Worm (Caenorhabditis elegans) whole organism, late embryonic: Measurements from ENCODE around the gene ttr-53.

Source experiments
- ceh-30 ChIP-seq: fragments of 150-350 bp; optimal IDR thresholded peaks from 2 replicates; lab custom pipeline; 2014; ENCODE audit warnings: missing biosample characterization, missing genetic modification characterization
- ceh-48 ChIP-seq: sonication (generic microtip); optimal IDR thresholded peaks from 2 replicates; lab custom pipeline; 2016; ENCODE audit warnings: missing genetic modification characterization, inconsistent platforms, missing compliant biosample characterization
- elt-2 ChIP-seq: sonication (generic microtip); optimal IDR thresholded peaks from 2 replicates; lab custom pipeline; 2016; ENCODE audit warnings: missing genetic modification reagents, missing genetic modification characterization, missing compliant biosample characterization
- gmeb-2 ChIP-seq: sonication (generic microtip); optimal IDR thresholded peaks from 2 replicates; lab custom pipeline; 2016; ENCODE audit warnings: missing genetic modification characterization, inconsistent platforms, missing compliant biosample characterization
- nhr-11 ChIP-seq: fragments of 150-350 bp; optimal IDR thresholded peaks from 2 replicates; lab custom pipeline; 2014; ENCODE audit warnings: missing biosample characterization, missing genetic modification characterization

DNA sequence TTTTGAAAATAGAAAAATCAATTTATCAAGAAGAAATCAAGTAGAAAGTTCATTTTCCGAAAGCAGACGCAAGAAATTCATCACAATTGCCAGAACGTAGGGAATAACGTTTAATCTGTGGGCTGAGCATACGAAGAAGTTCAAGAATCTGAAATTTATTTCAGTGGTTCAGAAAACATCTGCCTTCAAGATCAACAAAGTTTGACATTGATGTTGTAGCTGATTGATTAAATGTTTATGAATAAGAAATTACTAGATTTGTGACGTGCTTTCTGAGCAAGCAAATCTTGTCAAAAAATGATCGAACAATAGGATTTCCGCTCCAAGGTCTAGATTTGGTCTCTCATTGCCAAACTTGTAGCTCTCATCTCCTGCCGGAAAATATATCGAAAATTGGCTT lies 48.3 kb downstream of the ttr-53 start, which contains the start of gene K04D7.6:
- TF ChIP-seq nhr-11 (no peak), elt-2 (tag; lab: Kevin White, UChicago) (no peak), ceh-30 (tag; lab: Kevin White, UChicago) (no peak), gmeb-2 (tag; lab: Kevin White, UChicago) (no peak), ceh-48 (no peak)
